Fruit fly (Drosophila melanogaster) whole organism, embryonic: Measurements from ENCODE around the gene superdeath.

Experiments used
- Abd-B ChIP-seq: fragments of 200-800 bp; sonication (Bioruptor generic); optimal IDR thresholded peaks from 2 replicates; lab custom pipeline; 2018; ENCODE audit warnings: missing biosample characterization, mild to moderate bottlenecking, missing genetic modification characterization, moderate library complexity
- Adf1 ChIP-seq: fragments of 200-800 bp; sonication (Bioruptor generic); IDR thresholded peaks from 2 replicates; pipeline ENCODE4 v1.3.6; 2022; ENCODE audit warnings: missing biosample characterization, missing genetic modification characterization
- CG10209 ChIP-seq: fragments of 200-800 bp; sonication (Bioruptor generic); optimal IDR thresholded peaks from 3 replicates; lab custom pipeline; 2017; ENCODE audit warnings: missing biosample characterization, mild to moderate bottlenecking, missing genetic modification characterization, missing genetic modification reagents
- CG10267 ChIP-seq: fragments of 200-800 bp; sonication (Bioruptor generic); optimal IDR thresholded peaks from 2 replicates; lab custom pipeline; 2018; ENCODE audit warnings: missing biosample characterization, mild to moderate bottlenecking, missing genetic modification characterization, moderate library complexity
- CG10565 ChIP-seq: fragments of 200-800 bp; sonication (Bioruptor generic); optimal IDR thresholded peaks from 3 replicates; lab custom pipeline; 2016; ENCODE audit warnings: missing biosample characterization, mild to moderate bottlenecking, missing genetic modification characterization
- CG1233 ChIP-seq: fragments of 200-800 bp; sonication (Bioruptor generic); optimal IDR thresholded peaks from 4 replicates; lab custom pipeline; 2018; ENCODE audit warnings: missing biosample characterization, mild to moderate bottlenecking, missing genetic modification characterization
- CG14014 ChIP-seq: fragments of 200-800 bp; sonication (Bioruptor generic); IDR thresholded peaks from 2 replicates; pipeline ENCODE4 v1.3.6; 2022; ENCODE audit warnings: missing biosample characterization, missing genetic modification characterization
- CG14667 ChIP-seq: fragments of 200-800 bp; sonication (Bioruptor generic); IDR thresholded peaks from 2 replicates; pipeline ENCODE4 v1.3.6; 2022; ENCODE audit warnings: missing biosample characterization, missing genetic modification characterization
- CG2678 ChIP-seq: fragments of 200-800 bp; sonication (Bioruptor generic); optimal IDR thresholded peaks from 3 replicates; lab custom pipeline; 2019; ENCODE audit warnings: missing biosample characterization, mild to moderate bottlenecking, missing genetic modification characterization, moderate library complexity
- CG3726 ChIP-seq: fragments of 200-800 bp; sonication (Bioruptor generic); IDR thresholded peaks from 3 replicates; pipeline ENCODE4, ENCODE4 v1.3.6; 2022; ENCODE audit warnings: missing biosample characterization, missing genetic modification characterization
- CG5180 ChIP-seq: fragments of 200-800 bp; sonication (Bioruptor generic); optimal IDR thresholded peaks from 3 replicates; lab custom pipeline; 2017; ENCODE audit warnings: missing biosample characterization, missing genetic modification characterization, mild to moderate bottlenecking, moderate library complexity, missing genetic modification reagents
- CG6175 ChIP-seq: fragments of 200-800 bp; sonication (Bioruptor generic); IDR thresholded peaks from 3 replicates; pipeline ENCODE4 v1.3.6; 2022; ENCODE audit warnings: missing biosample characterization, missing genetic modification characterization
- CG7556 ChIP-seq: fragments of 200-800 bp; sonication (Bioruptor generic); optimal IDR thresholded peaks from 2 replicates; lab custom pipeline; 2017; ENCODE audit warnings: missing biosample characterization, mild to moderate bottlenecking, missing genetic modification characterization
- CG7963 ChIP-seq: fragments of 200-800 bp; sonication (Bioruptor generic); IDR thresholded peaks from 3 replicates; pipeline ENCODE4 v1.3.6; 2022; ENCODE audit warnings: missing biosample characterization, missing genetic modification characterization; ENCODE audit not compliant: partially characterized antibody
- CG9437 ChIP-seq: fragments of 200-800 bp; sonication (Bioruptor generic); optimal IDR thresholded peaks from 2 replicates; lab custom pipeline; 2018; ENCODE audit warnings: missing biosample characterization, mild to moderate bottlenecking, missing genetic modification characterization
- CG9817 ChIP-seq: fragments of 200-800 bp; sonication (Bioruptor generic); optimal IDR thresholded peaks from 2 replicates; lab custom pipeline; 2018; ENCODE audit warnings: missing biosample characterization, mild to moderate bottlenecking, missing genetic modification characterization, moderate library complexity
- Chrac-16 ChIP-seq: fragments of 200-800 bp; sonication (Bioruptor generic); optimal IDR thresholded peaks from 3 replicates; lab custom pipeline; 2016; ENCODE audit warnings: missing biosample characterization, missing genetic modification characterization
- D19B ChIP-seq: fragments of 200-800 bp; sonication (Bioruptor generic); optimal IDR thresholded peaks from 2 replicates; lab custom pipeline; 2017; ENCODE audit warnings: missing biosample characterization, mild to moderate bottlenecking, missing genetic modification characterization
- H2.0 ChIP-seq: fragments of 200-800 bp; sonication (Bioruptor generic); IDR thresholded peaks from 2 replicates; pipeline ENCODE4 v1.3.6; 2022; ENCODE audit warnings: missing biosample characterization, missing genetic modification characterization
- Hey ChIP-seq: fragments of 200-800 bp; sonication (Bioruptor generic); optimal IDR thresholded peaks from 3 replicates; lab custom pipeline; 2018; ENCODE audit warnings: missing biosample characterization, mild to moderate bottlenecking, missing genetic modification characterization
- Jarid2 ChIP-seq: fragments of 200-800 bp; sonication (Bioruptor generic); optimal IDR thresholded peaks from 3 replicates; lab custom pipeline; 2017; ENCODE audit warnings: mild to moderate bottlenecking, missing biosample characterization, missing genetic modification reagents, missing genetic modification characterization
- MESR4 ChIP-seq: fragments of 200-800 bp; sonication (Bioruptor generic); optimal IDR thresholded peaks from 2 replicates; lab custom pipeline; 2018; ENCODE audit warnings: missing biosample characterization, mild to moderate bottlenecking, missing genetic modification characterization, moderate library complexity
- Mad ChIP-seq: fragments of 200-800 bp; sonication (Bioruptor generic); optimal IDR thresholded peaks from 2 replicates; lab custom pipeline; 2016; ENCODE audit warnings: missing biosample characterization, missing genetic modification characterization
- Oaz ChIP-seq: fragments of 200-800 bp; sonication (Bioruptor generic); IDR thresholded peaks from 2 replicates; pipeline ENCODE4 v1.3.6; 2022; ENCODE audit warnings: missing biosample characterization, missing genetic modification characterization
- Rfx ChIP-seq: fragments of 200-800 bp; sonication (Bioruptor generic); IDR thresholded peaks from 2 replicates; pipeline ENCODE4 v1.3.6; 2022; ENCODE audit warnings: missing biosample characterization, missing genetic modification characterization
- Stat92E ChIP-seq, 3 experiments: fragments of >200 bp in 2 of 3; fragments of 200-800 bp in 1 of 3; sonication (Bioruptor generic) in 1 of 3; optimal IDR thresholded peaks; 2 replicates each; lab custom pipeline; 2017 to 2019; ENCODE audit warnings: missing biosample characterization in 3 of 3, missing genetic modification characterization in 3 of 3, mild to moderate bottlenecking in 1 of 3, moderate library complexity in 1 of 3
- Taf1 ChIP-seq: fragments of 200-800 bp; sonication (Bioruptor generic); IDR thresholded peaks from 2 replicates; pipeline ENCODE4 v1.3.6; 2022; ENCODE audit warnings: missing biosample characterization, missing genetic modification characterization
- Tbp ChIP-seq: fragments of >200 bp; optimal IDR thresholded peaks from 2 replicates; lab custom pipeline; 2018; ENCODE audit warnings: missing biosample characterization, missing genetic modification characterization
- abd-A ChIP-seq: fragments of 200-800 bp; sonication (Bioruptor generic); optimal IDR thresholded peaks from 3 replicates; lab custom pipeline; 2019; ENCODE audit warnings: missing biosample characterization, mild to moderate bottlenecking, missing genetic modification characterization, moderate library complexity
- bab2 ChIP-seq: fragments of 200-800 bp; sonication (Bioruptor generic); optimal IDR thresholded peaks from 2 replicates; lab custom pipeline; 2016; ENCODE audit warnings: missing biosample characterization, missing genetic modification characterization
- btn ChIP-seq: fragments of 200-800 bp; sonication (Bioruptor generic); optimal IDR thresholded peaks from 2 replicates; lab custom pipeline; 2016; ENCODE audit warnings: missing biosample characterization, missing genetic modification characterization
- chinmo ChIP-seq: fragments of 200-800 bp; sonication (Bioruptor generic); IDR thresholded peaks from 4 replicates; pipeline ENCODE4 v1.3.6; 2022; ENCODE audit warnings: missing biosample characterization, missing genetic modification characterization; ENCODE audit not compliant: partially characterized antibody
- chm ChIP-seq: fragments of 200-800 bp; sonication (Bioruptor generic); IDR thresholded peaks from 2 replicates; pipeline ENCODE4 v1.3.6; 2022; ENCODE audit warnings: missing biosample characterization, missing genetic modification characterization
- dan ChIP-seq: fragments of 200-800 bp; sonication (Bioruptor generic); IDR thresholded peaks from 2 replicates; pipeline ENCODE4 v1.3.6; 2022; ENCODE audit warnings: missing biosample characterization, missing genetic modification characterization
- en ChIP-seq: fragments of 200-800 bp; sonication (Bioruptor generic); optimal IDR thresholded peaks from 2 replicates; lab custom pipeline; 2016; ENCODE audit warnings: missing biosample characterization, missing genetic modification characterization
- exex ChIP-seq: fragments of 200-800 bp; sonication (Bioruptor generic); optimal IDR thresholded peaks from 4 replicates; lab custom pipeline; 2018; ENCODE audit warnings: missing biosample characterization, mild to moderate bottlenecking, missing genetic modification characterization, moderate library complexity
- gsb-n ChIP-seq: fragments of 200-800 bp; sonication (Bioruptor generic); optimal IDR thresholded peaks from 3 replicates; lab custom pipeline; 2018; ENCODE audit warnings: missing biosample characterization, mild to moderate bottlenecking, missing genetic modification characterization
- lov ChIP-seq, 2 experiments: fragments of 200-800 bp in 1 of 2; fragments of >200 bp in 1 of 2; sonication (Bioruptor generic) in 1 of 2; IDR thresholded peaks in 1 of 2; optimal IDR thresholded peaks in 1 of 2; 2 replicates in 1 of 2; 3 replicates in 1 of 2; pipeline versions ENCODE4 v1.3.6 to Lab custom; 2017 to 2022; ENCODE audit warnings: missing biosample characterization in 1 of 2, missing genetic modification characterization in 1 of 2
- mam ChIP-seq: fragments of 200-800 bp; sonication (Bioruptor generic); optimal IDR thresholded peaks from 3 replicates; lab custom pipeline; 2016; ENCODE audit warnings: missing biosample characterization, missing genetic modification characterization
- peb ChIP-seq: fragments of 200-800 bp; sonication (Bioruptor generic); IDR thresholded peaks from 2 replicates; pipeline ENCODE4 v1.3.6; 2022; ENCODE audit warnings: missing biosample characterization, missing genetic modification characterization
- pho ChIP-seq: fragments of 200-800 bp; sonication (Bioruptor generic); optimal IDR thresholded peaks from 2 replicates; lab custom pipeline; 2016; ENCODE audit warnings: missing biosample characterization, missing genetic modification characterization
- pita ChIP-seq: fragments of 200-800 bp; sonication (Bioruptor generic); optimal IDR thresholded peaks from 2 replicates; lab custom pipeline; 2017; ENCODE audit warnings: missing biosample characterization, mild to moderate bottlenecking, missing genetic modification characterization
- schlank ChIP-seq: fragments of 200-800 bp; sonication (Bioruptor generic); optimal IDR thresholded peaks from 2 replicates; lab custom pipeline; 2018; ENCODE audit warnings: missing biosample characterization, mild to moderate bottlenecking, missing genetic modification characterization
- sisA ChIP-seq: fragments of 200-800 bp; sonication (Bioruptor generic); IDR thresholded peaks from 2 replicates; pipeline ENCODE4 v1.3.6; 2022; ENCODE audit warnings: missing biosample characterization, missing genetic modification characterization
- slbo ChIP-seq: fragments of 200-800 bp; sonication (Bioruptor generic); IDR thresholded peaks from 2 replicates; pipeline ENCODE4 v1.3.6; 2022; ENCODE audit warnings: missing biosample characterization, missing genetic modification characterization
- slou ChIP-seq: fragments of 200-800 bp; sonication (Bioruptor generic); optimal IDR thresholded peaks from 3 replicates; lab custom pipeline; 2016; ENCODE audit warnings: missing biosample characterization, missing genetic modification characterization
- sug ChIP-seq: fragments of 200-800 bp; optimal IDR thresholded peaks from 2 replicates; lab custom pipeline; 2019; ENCODE audit warnings: missing biosample characterization, mild to moderate bottlenecking, missing genetic modification characterization, moderate library complexity
- unc-4 ChIP-seq: fragments of 200-800 bp; sonication (Bioruptor generic); IDR thresholded peaks from 2 replicates; pipeline ENCODE4 v1.3.6; 2022; ENCODE audit warnings: missing biosample characterization, missing genetic modification characterization; ENCODE audit not compliant: partially characterized antibody

Gene superdeath

dm6 chr3R:29112398-29113150 is 25.9 kb upstream of the superdeath start, which contains the start of the genes alpha-Man-Ib and Pdhb (continued):
- peak; percentile 79 for TF ChIP-seq Chrac-16
- TF ChIP-seq mam, result peak; percentile 74
- TF ChIP-seq peb, result peak; percentile 43; the same call in 1 of the 2 replicates
- TF ChIP-seq Adf1 (GFP tag; lab: Robert Waterston, UW), result peak; percentile 50
- peak; percentile 94 for TF ChIP-seq Abd-B (GFP tag; lab: Kevin White, UChicago)
- 0 out of 2 replicates have a peak, but pooled peaks have one; percentile 38 for TF ChIP-seq unc-4 (GFP tag; lab: Robert Waterston, UW)
- peak; percentile 74 for TF ChIP-seq sug
- 0 out of 3 replicates have a peak, but pooled peaks have one; percentile 40 for TF ChIP-seq CG3726
- TF ChIP-seq Taf1, result peak; percentile 58
- peak; percentile 44 for TF ChIP-seq Mad (GFP tag; lab: Kevin White, UChicago)
- peak in 1 of 3 experiments; percentile 11 for TF ChIP-seq Stat92E (GFP tag; optimal IDR thresholded peaks at IDR 0.05; lab: Kevin White, UChicago)
- no peak for TF ChIP-seq CG7963 (GFP tag; lab: Robert Waterston, UW)
- TF ChIP-seq schlank (tag; lab: Kevin White, UChicago), result peak; percentile 35
- TF ChIP-seq chm, result 0 out of 2 replicates have a peak, but pooled peaks have one; percentile 34
- peak; percentile 58 for TF ChIP-seq Jarid2 (GFP tag; lab: Kevin White, UChicago)
- peak; percentile 80 for TF ChIP-seq CG10209 (GFP tag; lab: Kevin White, UChicago)
- TF ChIP-seq CG2678 (tag; lab: Kevin White, UChicago), result peak; percentile 84
- peak; percentile 66 for TF ChIP-seq H2.0 (GFP tag; lab: Robert Waterston, UW)
- peak; percentile 58 for TF ChIP-seq pho (GFP tag; lab: Kevin White, UChicago)
- TF ChIP-seq bab2 (GFP tag; lab: Kevin White, UChicago), result peak; percentile 49
- TF ChIP-seq abd-A (tag; lab: Kevin White, UChicago), result no peak
- TF ChIP-seq lov (optimal IDR thresholded peaks at IDR 0.05; lab: Kevin White, UChicago), result no peak
- TF ChIP-seq lov (GFP tag; IDR thresholded peaks at IDR 0.05; lab: Robert Waterston, UW), result peak; percentile 77; the same call in 1 of the 3 replicates
- no peak for TF ChIP-seq en
- TF ChIP-seq CG5180 (GFP tag; lab: Kevin White, UChicago), result no peak
- peak; percentile 82 for TF ChIP-seq CG10267 (tag; lab: Kevin White, UChicago)
- peak; percentile 91 for TF ChIP-seq CG9817 (tag; lab: Kevin White, UChicago)
- TF ChIP-seq sisA, result peak; percentile 82
- no peak for TF ChIP-seq CG10565 (GFP tag; lab: Kevin White, UChicago)
- TF ChIP-seq CG1233, result peak; percentile 57
- peak; percentile 59; the same call in 1 of the 2 replicates for TF ChIP-seq Oaz (GFP tag; lab: Robert Waterston, UW)
- TF ChIP-seq gsb-n (tag; lab: Kevin White, UChicago), result no peak
- TF ChIP-seq Hey (tag; lab: Kevin White, UChicago), result no peak
- peak; percentile 51 for TF ChIP-seq exex (tag; lab: Kevin White, UChicago)
- peak; percentile 71 for TF ChIP-seq CG14014 (GFP tag; lab: Robert Waterston, UW)
- peak; percentile 65 for TF ChIP-seq slou
- TF ChIP-seq slbo (GFP tag; lab: Robert Waterston, UW), result peak; percentile 94
- peak; percentile 80 for TF ChIP-seq CG9437 (GFP tag; lab: Kevin White, UChicago)
- peak; percentile 92 for TF ChIP-seq Rfx (GFP tag; lab: Robert Waterston, UW)
- peak; percentile 67; the same call in 1 of the 3 replicates for TF ChIP-seq CG6175 (GFP tag; lab: Robert Waterston, UW)
- no peak for TF ChIP-seq pita (GFP tag; lab: Kevin White, UChicago)
- TF ChIP-seq CG7556 (GFP tag; lab: Kevin White, UChicago), result peak; percentile 73
- peak; percentile 4 for TF ChIP-seq MESR4 (GFP tag; lab: Kevin White, UChicago)
- TF ChIP-seq dan (GFP tag; lab: Robert Waterston, UW), result peak; percentile 53; the same call in 1 of the 2 replicates
- TF ChIP-seq D19B (GFP tag; lab: Kevin White, UChicago), result peak; percentile 50
- peak; percentile 80 for TF ChIP-seq CG14667 (GFP tag; lab: Robert Waterston, UW)
- TF ChIP-seq btn (GFP tag; lab: Kevin White, UChicago), result no peak
- no peak for TF ChIP-seq Tbp
- 0 out of 4 replicates have a peak, but pooled peaks have one; percentile 38 for TF ChIP-seq chinmo (GFP tag; lab: Robert Waterston, UW)
